Worm (Caenorhabditis elegans): ENCODE results near the gene F11C1.10.
A peak's percentile ranks its signal among the peaks of the same experiment; 100 is the strongest.

F11C1.10 gene

ce11 chrX:12942296-12942695 is 34.6 kb upstream of the F11C1.10 start:
- TF ChIP-seq nhr-85 (tag): no peak
- TF ChIP-seq mep-1 (tag; optimal IDR thresholded peaks at IDR 0.05): peak; percentile 12
- TF ChIP-seq vab-15 (tag; optimal IDR thresholded peaks at IDR 0.05): no peak
- no peak for TF ChIP-seq unc-98 (GFP tag; IDR thresholded peaks at IDR 0.05)
- TF ChIP-seq lin-35 (GFP tag; optimal IDR thresholded peaks at IDR 0.05): peak in 1 of 2 experiments; percentile 25
- no peak for TF ChIP-seq F16B12.6 (tag; optimal IDR thresholded peaks at IDR 0.05)
- TF ChIP-seq snu-23 (GFP tag; optimal IDR thresholded peaks at IDR 0.05): peak; percentile 38
- TF ChIP-seq grh-1 (GFP tag; IDR thresholded peaks at IDR 0.05): no peak
- peak; percentile 17 for TF ChIP-seq nhr-20 (tag; optimal IDR thresholded peaks at IDR 0.05)
- no peak for TF ChIP-seq hlh-17 (GFP tag; optimal IDR thresholded peaks at IDR 0.05; ENCODE audit: borderline replicate concordance)
- TF ChIP-seq lin-13 (GFP tag; optimal IDR thresholded peaks at IDR 0.05): no peak
- TF ChIP-seq nhr-47 (tag; optimal IDR thresholded peaks at IDR 0.05): peak; percentile 5
- TF ChIP-seq aha-1 (tag; optimal IDR thresholded peaks at IDR 0.05): no peak
- TF ChIP-seq fkh-8 (tag; optimal IDR thresholded peaks at IDR 0.05): no peak
- no peak for TF ChIP-seq elt-3 (tag; optimal IDR thresholded peaks at IDR 0.05)
- no peak for TF ChIP-seq xbp-1 (tag; optimal IDR thresholded peaks at IDR 0.05)
- TF ChIP-seq nhr-19 (GFP tag; conservative IDR thresholded peaks at IDR 0.05): peak; percentile 31
- no peak for TF ChIP-seq elt-2 (tag; optimal IDR thresholded peaks at IDR 0.05)
- TF ChIP-seq nhr-71 (tag; optimal IDR thresholded peaks at IDR 0.05): peak; percentile 17
- no peak for TF ChIP-seq skn-1 (tag; optimal IDR thresholded peaks at IDR 0.05)
- no peak for TF ChIP-seq nhr-76 (tag; optimal IDR thresholded peaks at IDR 0.05)
- no peak for TF ChIP-seq irx-1 (tag; optimal IDR thresholded peaks at IDR 0.05)
- TF ChIP-seq lin-14 (GFP tag; optimal IDR thresholded peaks at IDR 0.05): peak; percentile 20

ce11 chrX:12943166-12943565 is 33.7 kb upstream of the F11C1.10 start, which contains the start of gene gmap-2:
Gene gmap-2, minus strand, starts transcription at chrX:12943266.
- TF ChIP-seq irx-1 (tag; optimal IDR thresholded peaks at IDR 0.05): no peak
- no peak for TF ChIP-seq pqm-1 (tag; optimal IDR thresholded peaks at IDR 0.05)
- TF ChIP-seq C16A3.4 (tag; optimal IDR thresholded peaks at IDR 0.05): no peak
- TF ChIP-seq snpc-4 (tag; optimal IDR thresholded peaks at IDR 0.05): no peak
- no peak for TF ChIP-seq dpl-1 (GFP tag; optimal IDR thresholded peaks at IDR 0.05)
- TF ChIP-seq nhr-11 (tag; optimal IDR thresholded peaks at IDR 0.05): no peak
- TF ChIP-seq efl-3 (GFP tag; optimal IDR thresholded peaks at IDR 0.05): no peak
- no peak for TF ChIP-seq ceh-8 (GFP tag; optimal IDR thresholded peaks at IDR 0.05)

- TF ChIP-seq nhr-85 (tag) (peak; percentile 30), lsy-2 (tag; optimal IDR thresholded peaks at IDR 0.05) (no peak)
Measured at ce11 chrX:12944661-12945060, 32.2 kb upstream of the F11C1.10 start.

ce11 chrX:12946533-12946932 is 30.3 kb upstream of the F11C1.10 start, which contains the start of gene C05E7.3:
Gene C05E7.3, minus strand, starts transcription at chrX:12946633.
- TF ChIP-seq lin-13 (GFP tag; optimal IDR thresholded peaks at IDR 0.05) (no peak), snpc-4 (tag; optimal IDR thresholded peaks at IDR 0.05) (no peak), unc-86 (tag; optimal IDR thresholded peaks at IDR 0.05) (no peak), C16A3.4 (tag; optimal IDR thresholded peaks at IDR 0.05) (no peak), dpl-1 (GFP tag; optimal IDR thresholded peaks at IDR 0.05) (no peak), nhr-76 (tag; optimal IDR thresholded peaks at IDR 0.05) (no peak), snu-23 (GFP tag; optimal IDR thresholded peaks at IDR 0.05) (no peak), irx-1 (tag; optimal IDR thresholded peaks at IDR 0.05) (no peak), pag-3 (tag; optimal IDR thresholded peaks at IDR 0.05; ENCODE audit: borderline replicate concordance, insufficient read depth) (no peak), nhr-12 (tag; optimal IDR thresholded peaks at IDR 0.05) (no peak), mep-1 (tag; optimal IDR thresholded peaks at IDR 0.05) (no peak)

DNA sequence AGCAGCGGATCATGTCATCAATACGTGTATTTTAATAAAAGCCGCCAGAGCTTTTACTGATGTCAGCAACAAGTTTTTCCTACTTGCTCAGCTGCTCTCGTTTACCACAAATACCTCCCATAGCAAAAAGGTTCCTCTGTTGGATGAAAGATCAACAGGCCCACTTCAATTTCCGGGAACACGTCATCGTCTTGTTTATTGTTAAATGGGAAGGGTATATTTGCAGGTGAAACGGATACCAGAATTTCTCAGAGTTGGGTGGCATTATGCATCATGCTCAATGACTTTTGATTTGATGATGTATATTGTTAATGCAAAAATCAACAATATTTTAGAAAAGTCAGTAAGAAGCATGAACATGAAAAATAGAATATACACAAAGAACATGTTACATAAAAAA is 25.7 kb upstream of the F11C1.10 start:
- peak; percentile 9 for TF ChIP-seq nhr-71 (tag; optimal IDR thresholded peaks at IDR 0.05)
- TF ChIP-seq pax-3 (tag; optimal IDR thresholded peaks at IDR 0.05): no peak
- TF ChIP-seq fkh-8 (tag; optimal IDR thresholded peaks at IDR 0.05): peak; percentile 55
- TF ChIP-seq hlh-4 (tag; optimal IDR thresholded peaks at IDR 0.05): peak; percentile 79

Measured in whole organism, L1 larva.